Worm (Caenorhabditis elegans): ENCODE measurements around the gene F02A9.1.

The F02A9.1 gene

ce11 chrIII:9047260-9047659 is 30.3 kb downstream of the F02A9.1 start:
- TF ChIP-seq fkh-10 (GFP tag; optimal IDR thresholded peaks at IDR 0.05) (peak; percentile 57), irx-1 (tag; optimal IDR thresholded peaks at IDR 0.05) (no peak), dsc-1 (tag; optimal IDR thresholded peaks at IDR 0.05) (no peak), lin-15B (tag; optimal IDR thresholded peaks at IDR 0.05) (no peak)

ce11 chrIII:9045838-9046237 is 31.8 kb downstream of the F02A9.1 start, which contains the start of gene R107.2:
TSS of gene R107.2 (minus strand) at chrIII:9045938.
- TF ChIP-seq irx-1 (tag; optimal IDR thresholded peaks at IDR 0.05) (no peak), blmp-1 (tag; optimal IDR thresholded peaks at IDR 0.05) (no peak), lir-3 (tag; optimal IDR thresholded peaks at IDR 0.05; ENCODE audit: poor library complexity) (no peak), mab-9 (GFP tag; IDR thresholded peaks at IDR 0.05) (no peak), mef-2 (tag; optimal IDR thresholded peaks at IDR 0.05) (no peak), fkh-8 (tag; optimal IDR thresholded peaks at IDR 0.05) (no peak), pqm-1 (tag; optimal IDR thresholded peaks at IDR 0.05) (no peak), ets-5 (GFP tag; IDR thresholded peaks at IDR 0.05) (no peak), ceh-88 (GFP tag; IDR thresholded peaks at IDR 0.05) (no peak), fkh-4 (tag; optimal IDR thresholded peaks at IDR 0.05; ENCODE audit: borderline replicate concordance) (no peak), hlh-17 (GFP tag; optimal IDR thresholded peaks at IDR 0.05; ENCODE audit: borderline replicate concordance) (no peak)

- TF ChIP-seq ceh-8 (GFP tag; optimal IDR thresholded peaks at IDR 0.05) (no peak), ztf-4 (tag; optimal IDR thresholded peaks at IDR 0.05) (no peak), aly-2 (tag; optimal IDR thresholded peaks at IDR 0.05) (no peak), aha-1 (tag; optimal IDR thresholded peaks at IDR 0.05) (no peak), skn-1 (tag; optimal IDR thresholded peaks at IDR 0.05) (no peak)
Measured at ce11 chrIII:9043200-9043599, 34.4 kb downstream of the F02A9.1 start, which contains the start of gene nac-2. TSS of gene nac-2 (minus strand) at chrIII:9043300.

- TF ChIP-seq skn-1 (tag; optimal IDR thresholded peaks at IDR 0.05) (no peak), blmp-1 (tag; optimal IDR thresholded peaks at IDR 0.05) (peak; percentile 40), efl-1 (optimal IDR thresholded peaks at IDR 0.05) (no peak), efl-1 (GFP tag; optimal IDR thresholded peaks at IDR 0.05 in 1 of 2) (peak in 1 of 2 experiments; percentile 73)
Measured at ce11 chrIII:9037658-9038057, 40.0 kb downstream of the F02A9.1 start, which contains the start of gene R107.9. TSS of gene R107.9 (plus strand) at chrIII:9037958.

DNA sequence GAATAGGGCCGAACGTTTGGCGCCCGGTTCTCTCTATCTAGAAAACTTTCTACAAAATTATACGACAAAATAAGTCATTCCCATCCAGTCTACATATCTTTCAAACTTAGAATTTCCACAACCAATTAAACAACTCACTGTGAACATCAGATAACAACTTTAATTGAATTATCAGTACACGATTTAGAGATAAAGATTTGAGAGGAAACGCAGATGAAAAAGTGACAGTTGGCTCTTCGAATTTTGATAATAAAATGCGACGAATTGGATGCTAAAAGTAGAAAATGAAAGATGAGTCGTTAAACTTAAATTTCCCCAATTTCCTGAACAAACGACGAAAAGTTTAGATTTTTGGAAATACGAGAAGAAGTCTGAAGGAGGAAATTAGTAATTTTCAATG is 42.6 kb downstream of the F02A9.1 start:
- peak; percentile 48 for TF ChIP-seq elt-2 (tag; optimal IDR thresholded peaks at IDR 0.05)
- TF ChIP-seq rnt-1 (tag; optimal IDR thresholded peaks at IDR 0.05) = peak; percentile 7
- no peak for TF ChIP-seq fkh-4 (tag; optimal IDR thresholded peaks at IDR 0.05; ENCODE audit: borderline replicate concordance)
- peak; percentile 8 for TF ChIP-seq pqm-1 (tag; optimal IDR thresholded peaks at IDR 0.05)

- TF ChIP-seq elt-2 (tag; optimal IDR thresholded peaks at IDR 0.05) (peak; percentile 9), egl-13 (tag; optimal IDR thresholded peaks at IDR 0.05) (no peak), hlh-4 (tag; optimal IDR thresholded peaks at IDR 0.05) (no peak)
Measured at ce11 chrIII:9034133-9034532, 43.5 kb downstream of the F02A9.1 start.

ce11 chrIII:9030818-9031217 is 46.8 kb downstream of the F02A9.1 start:
- peak; percentile 5 for TF ChIP-seq fkh-8 (tag; optimal IDR thresholded peaks at IDR 0.05)
- no peak for TF ChIP-seq hlh-4 (tag; optimal IDR thresholded peaks at IDR 0.05)
- peak; percentile 41 for TF ChIP-seq nhr-71 (tag; optimal IDR thresholded peaks at IDR 0.05)
- TF ChIP-seq nhr-47 (tag; optimal IDR thresholded peaks at IDR 0.05) = peak; percentile 32

DNA sequence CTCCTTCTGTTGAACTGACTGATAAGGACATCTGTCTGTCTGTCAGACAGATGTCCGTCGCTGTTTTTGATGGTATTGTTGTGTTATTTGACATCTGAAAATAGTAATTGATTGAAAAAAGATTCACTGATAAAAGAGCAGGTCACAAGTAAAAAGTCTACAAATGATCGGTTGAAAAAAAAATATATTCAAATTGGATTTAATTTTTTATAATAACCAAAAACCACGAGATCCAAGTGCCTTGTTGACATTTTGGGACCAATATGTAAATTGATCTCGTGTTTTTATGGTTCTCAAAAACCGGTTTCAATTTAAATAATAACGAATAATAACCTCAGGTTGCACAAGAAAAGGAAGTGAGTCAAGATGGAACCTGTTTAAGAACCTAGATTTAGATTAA is 50.7 kb downstream of the F02A9.1 start, which contains the start of gene F59B2.13:
Gene F59B2.13, minus strand, starts transcription at position 101 of the 400 bp plus-strand sequence.
- TF ChIP-seq xbp-1 (tag; optimal IDR thresholded peaks at IDR 0.05) = no peak
- no peak for TF ChIP-seq nhr-76 (tag; optimal IDR thresholded peaks at IDR 0.05)
- TF ChIP-seq mef-2 (tag; optimal IDR thresholded peaks at IDR 0.05) = no peak
- TF ChIP-seq nhr-85 (tag) = no peak
- TF ChIP-seq snu-23 (GFP tag; optimal IDR thresholded peaks at IDR 0.05) = no peak
- TF ChIP-seq C04F5.9 (tag; optimal IDR thresholded peaks at IDR 0.05) = no peak
